Fruit fly (Drosophila melanogaster): ENCODE data around the gene CG14851.

DNA sequence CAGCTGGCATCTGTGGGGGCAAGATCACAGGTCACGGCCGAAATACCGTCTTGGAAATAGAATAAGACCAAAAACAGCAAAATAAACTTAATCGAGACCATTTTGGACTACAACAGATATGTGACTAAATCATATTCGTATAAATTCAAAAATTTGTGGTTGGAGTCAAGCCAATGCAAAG lies 14.3 kb downstream of the CG14851 start, which contains the start of gene CG44094:
- TF ChIP-seq Hr39 (GFP tag; optimal IDR thresholded peaks at IDR 0.05) (no peak), Met (GFP tag; optimal IDR thresholded peaks at IDR 0.05) (no peak), CG6163 (GFP tag; IDR thresholded peaks at IDR 0.05) (no peak), Sox102F (GFP tag; optimal IDR thresholded peaks at IDR 0.05) (no peak), Eip78C (GFP tag) (no peak)
